Worm (Caenorhabditis elegans) whole organism, L1 larva: Measurements from ENCODE around the gene oma-2.
A peak's percentile ranks its signal among the peaks of the same experiment; 100 is the strongest.

Experiments
- Y116A8C.19 ChIP-seq: sonication (generic microtip); optimal IDR thresholded peaks from 2 replicates; lab custom pipeline; 2016; ENCODE audit warnings: missing compliant biosample characterization, missing genetic modification characterization, borderline replicate concordance
- alr-1 ChIP-seq: fragments of 200-800 bp; sonication (Bioruptor generic); optimal IDR thresholded peaks from 2 replicates; lab custom pipeline; 2018; ENCODE audit warnings: borderline replicate concordance, mild to moderate bottlenecking, missing genetic modification characterization, missing compliant biosample characterization
- blmp-1 ChIP-seq: fragments of 150-350 bp; optimal IDR thresholded peaks from 2 replicates; lab custom pipeline; 2014; ENCODE audit warnings: missing biosample characterization, missing genetic modification characterization
- ceh-8 ChIP-seq: fragments of 200-800 bp; sonication (Bioruptor generic); optimal IDR thresholded peaks from 2 replicates; lab custom pipeline; 2018; ENCODE audit warnings: mild to moderate bottlenecking, missing genetic modification characterization, moderate library complexity, missing compliant biosample characterization
- ceh-90 ChIP-seq: sonication (generic microtip); optimal IDR thresholded peaks from 2 replicates; lab custom pipeline; 2016; ENCODE audit warnings: missing genetic modification characterization, missing compliant biosample characterization
- efl-1 ChIP-seq, 4 experiments: fragments of 150-350 bp; optimal IDR thresholded peaks in 3 of 4; peaks in 1 of 4; 1 replicate in 1 of 4; 2 replicates in 3 of 4; lab custom pipeline; 2014; ENCODE audit warnings: missing biosample characterization in 2 of 4, missing genetic modification characterization in 2 of 4, missing genetic modification reagents in 2 of 4
- efl-3 ChIP-seq: fragments of 200-800 bp; sonication (Bioruptor generic); optimal IDR thresholded peaks from 2 replicates; lab custom pipeline; 2018; ENCODE audit warnings: mild to moderate bottlenecking, missing genetic modification characterization, missing compliant biosample characterization
- elt-3 ChIP-seq, 6 experiments: fragments of 150-350 bp in 1 of 6; sonication (generic microtip); optimal IDR thresholded peaks; 2 replicates each; lab custom pipeline; 2017 to 2018; ENCODE audit warnings: missing biosample characterization in 6 of 6, missing genetic modification characterization in 6 of 6, inconsistent platforms in 1 of 6
- fkh-4 ChIP-seq: sonication (generic microtip); optimal IDR thresholded peaks from 2 replicates; lab custom pipeline; 2016; ENCODE audit warnings: missing compliant biosample characterization, missing genetic modification characterization, borderline replicate concordance
- grh-1 ChIP-seq: fragments of 200-800 bp; sonication (Bioruptor generic); IDR thresholded peaks from 2 replicates; pipeline ENCODE4 v1.3.6; 2022; ENCODE audit warnings: missing genetic modification reagents, missing genetic modification characterization, missing compliant biosample characterization
- hlh-4 ChIP-seq: sonication (generic microtip); optimal IDR thresholded peaks from 2 replicates; lab custom pipeline; 2016; ENCODE audit warnings: mild to moderate bottlenecking, missing genetic modification characterization, missing compliant biosample characterization
- hpl-2 ChIP-seq: fragments of 150-350 bp; optimal IDR thresholded peaks from 2 replicates; lab custom pipeline; 2014; ENCODE audit warnings: missing biosample characterization, missing genetic modification reagents, missing genetic modification characterization
- irx-1 ChIP-seq: sonication (generic microtip); optimal IDR thresholded peaks from 2 replicates; lab custom pipeline; 2016; ENCODE audit warnings: missing genetic modification characterization, missing compliant biosample characterization
- isw-1 ChIP-seq: fragments of 200-800 bp; sonication (Bioruptor generic); IDR thresholded peaks from 2 replicates; pipeline ENCODE4 v1.3.6; 2022; ENCODE audit warnings: missing genetic modification characterization, missing compliant biosample characterization
- jun-1 ChIP-seq: fragments of 150-350 bp; optimal IDR thresholded peaks from 2 replicates; lab custom pipeline; 2014; ENCODE audit warnings: missing biosample characterization, missing genetic modification reagents, missing genetic modification characterization
- lin-13 ChIP-seq: fragments of 150-350 bp; optimal IDR thresholded peaks from 2 replicates; lab custom pipeline; 2014; ENCODE audit warnings: missing biosample characterization, missing genetic modification reagents, missing genetic modification characterization
- lin-14 ChIP-seq: fragments of 200-800 bp; sonication (Bioruptor generic); optimal IDR thresholded peaks from 2 replicates; lab custom pipeline; 2018; ENCODE audit warnings: mild to moderate bottlenecking, missing genetic modification characterization, moderate library complexity, missing compliant biosample characterization
- lin-15B ChIP-seq: fragments of 150-350 bp; sonication (generic microtip); optimal IDR thresholded peaks from 3 replicates; lab custom pipeline; 2014; ENCODE audit warnings: missing biosample characterization, missing genetic modification characterization
- lin-35 ChIP-seq, 2 experiments: fragments of 150-350 bp; optimal IDR thresholded peaks; 2 replicates each; lab custom pipeline; 2014; ENCODE audit warnings: missing biosample characterization in 2 of 2, missing genetic modification characterization in 2 of 2, missing genetic modification reagents in 2 of 2
- lin-39 ChIP-seq: fragments of 150-350 bp; optimal IDR thresholded peaks from 2 replicates; lab custom pipeline; 2014; ENCODE audit warnings: missing biosample characterization, missing genetic modification reagents, missing genetic modification characterization
- lsy-2 ChIP-seq, 2 experiments: fragments of 150-350 bp; optimal IDR thresholded peaks; 2 replicates each; lab custom pipeline; 2014; ENCODE audit warnings: missing biosample characterization in 2 of 2, missing genetic modification characterization in 2 of 2
- mep-1 ChIP-seq: fragments of 150-350 bp; optimal IDR thresholded peaks from 2 replicates; lab custom pipeline; 2014; ENCODE audit warnings: missing biosample characterization, missing genetic modification characterization
- nhr-11 ChIP-seq: fragments of 150-350 bp; optimal IDR thresholded peaks from 2 replicates; lab custom pipeline; 2014; ENCODE audit warnings: missing biosample characterization, missing genetic modification characterization
- nhr-20 ChIP-seq: sonication (generic microtip); optimal IDR thresholded peaks from 2 replicates; lab custom pipeline; 2016; ENCODE audit warnings: mild to moderate bottlenecking, missing genetic modification characterization, missing compliant biosample characterization
- nhr-28 ChIP-seq: fragments of 150-350 bp; optimal IDR thresholded peaks from 2 replicates; lab custom pipeline; 2014; ENCODE audit warnings: missing biosample characterization, missing genetic modification characterization
- nhr-71 ChIP-seq: sonication (generic microtip); optimal IDR thresholded peaks from 2 replicates; lab custom pipeline; 2016; ENCODE audit warnings: mild to moderate bottlenecking, missing genetic modification characterization, moderate library complexity, missing compliant biosample characterization
- nhr-76 ChIP-seq: sonication (generic microtip); optimal IDR thresholded peaks from 2 replicates; lab custom pipeline; 2017; ENCODE audit warnings: missing biosample characterization, missing genetic modification characterization
- nhr-85 ChIP-seq: sonication (generic microtip); peaks from one replicate; lab custom pipeline; 2016; ENCODE audit warnings: missing genetic modification characterization, inconsistent platforms, missing compliant biosample characterization
- snpc-4 ChIP-seq: fragments of 150-350 bp; optimal IDR thresholded peaks from 2 replicates; lab custom pipeline; 2014; ENCODE audit warnings: missing biosample characterization, missing genetic modification characterization
- snu-23 ChIP-seq: sonication (generic microtip); optimal IDR thresholded peaks from 2 replicates; lab custom pipeline; 2016; ENCODE audit warnings: missing genetic modification characterization, missing compliant biosample characterization
- swsn-7 ChIP-seq: sonication (generic microtip); optimal IDR thresholded peaks from 2 replicates; lab custom pipeline; 2016; ENCODE audit warnings: missing genetic modification characterization, missing compliant biosample characterization
- tbx-2 ChIP-seq: sonication (generic microtip); optimal IDR thresholded peaks from 2 replicates; lab custom pipeline; 2016; ENCODE audit warnings: missing genetic modification characterization, missing compliant biosample characterization
- tlp-1 ChIP-seq: fragments of 150-350 bp; optimal IDR thresholded peaks from 2 replicates; lab custom pipeline; 2014; ENCODE audit warnings: missing biosample characterization, missing genetic modification characterization
- unc-98 ChIP-seq: fragments of 200-800 bp; sonication (Bioruptor generic); IDR thresholded peaks from 2 replicates; pipeline ENCODE4 v1.3.6; 2022; ENCODE audit warnings: missing genetic modification characterization, missing compliant biosample characterization
- zag-1 ChIP-seq: fragments of 150-350 bp; optimal IDR thresholded peaks from 2 replicates; lab custom pipeline; 2014; ENCODE audit warnings: missing biosample characterization, missing genetic modification characterization
- ztf-11 ChIP-seq, 2 experiments: sonication (generic microtip); optimal IDR thresholded peaks; 2 replicates each; lab custom pipeline; 2016 to 2017; ENCODE audit warnings: missing genetic modification characterization in 2 of 2, missing biosample characterization in 1 of 2, missing compliant biosample characterization in 1 of 2

oma-2 gene

DNA sequence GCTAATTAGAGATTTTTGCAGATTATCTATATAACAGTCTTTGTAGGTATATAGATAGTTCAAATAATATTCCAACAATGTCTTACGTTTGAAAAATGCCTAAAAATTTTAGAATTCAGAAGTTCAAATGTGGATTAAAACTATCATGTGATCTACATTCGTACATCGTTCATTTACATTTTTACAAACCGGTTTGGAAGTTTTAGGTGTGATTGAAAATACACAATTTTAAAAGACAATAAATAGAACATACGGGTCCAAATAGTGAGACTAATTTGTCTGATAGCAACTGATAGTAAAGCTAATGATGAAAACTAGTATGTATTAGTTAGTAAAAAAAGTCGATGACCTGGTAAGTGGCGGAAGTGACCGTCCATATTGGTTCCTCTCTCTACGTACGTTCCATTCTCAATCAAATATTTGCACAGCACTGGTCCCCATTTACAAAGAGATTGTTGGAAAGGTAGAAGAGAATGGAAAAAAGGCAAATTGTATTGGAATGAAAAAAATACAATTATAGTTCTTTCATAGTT lies 12.2 kb downstream of the oma-2 start:
- TF ChIP-seq fkh-4 (no peak), tbx-2 (tag; lab: Kevin White, UChicago) (no peak), efl-1 (optimal IDR thresholded peaks at IDR 0.05; lab: Kevin White, UChicago) (no peak), efl-1 (GFP tag; optimal IDR thresholded peaks at IDR 0.05 in 1 of 2; lab: Kevin White, UChicago) (peak in 1 of 2 experiments; percentile 90), lin-35 (GFP tag; optimal IDR thresholded peaks at IDR 0.05; lab: Kevin White, UChicago) (peak in 1 of 2 experiments; percentile 12), jun-1 (tag; lab: Kevin White, UChicago) (no peak), nhr-85 (tag; lab: Kevin White, UChicago) (peak; percentile 81), grh-1 (GFP tag; lab: Robert Waterston, UW) (peak; percentile 60), lin-14 (GFP tag; lab: Kevin White, UChicago) (peak; percentile 36), ztf-11 (tag; optimal IDR thresholded peaks at IDR 0.05; lab: Kevin White, UChicago) (no peak), nhr-20 (tag; lab: Kevin White, UChicago) (peak; percentile 2), lin-13 (GFP tag; lab: Kevin White, UChicago) (no peak), alr-1 (tag; lab: Kevin White, UChicago) (no peak), isw-1 (GFP tag; lab: Robert Waterston, UW) (no peak)

DNA sequence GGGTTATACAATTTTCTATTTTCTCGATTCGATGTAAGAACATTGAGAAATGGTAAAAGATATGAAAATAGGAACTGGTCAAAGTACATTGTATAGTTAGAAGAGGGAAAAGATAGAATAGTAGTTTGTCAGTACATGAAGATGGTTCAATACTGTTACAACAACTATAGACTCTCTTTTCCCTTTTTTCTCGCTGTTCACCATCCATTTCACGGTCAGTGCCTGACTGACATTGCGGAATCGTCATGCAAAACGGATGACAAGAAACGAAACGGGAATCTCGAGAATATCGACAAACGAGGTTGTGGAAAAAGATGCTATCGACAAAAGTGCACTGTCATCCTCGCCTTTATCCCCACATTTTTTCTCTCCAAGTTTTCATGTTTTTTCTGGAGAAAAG lies 14.4 kb downstream of the oma-2 start:
- TF ChIP-seq efl-1 (optimal IDR thresholded peaks at IDR 0.05; lab: Kevin White, UChicago) (no peak), efl-1 (GFP tag; optimal IDR thresholded peaks at IDR 0.05 in 1 of 2; lab: Kevin White, UChicago) (peak in 1 of 2 experiments; percentile 41), lin-14 (GFP tag; lab: Kevin White, UChicago) (peak; percentile 62), Y116A8C.19 (tag; lab: Kevin White, UChicago) (no peak), nhr-20 (tag; lab: Kevin White, UChicago) (peak; percentile 35), irx-1 (tag; lab: Kevin White, UChicago) (no peak), blmp-1 (tag; lab: Kevin White, UChicago) (peak; percentile 92), snpc-4 (tag; lab: Kevin White, UChicago) (no peak), snu-23 (GFP tag; lab: Kevin White, UChicago) (peak; percentile 28), zag-1 (no peak), mep-1 (peak; percentile 38), nhr-71 (tag; lab: Kevin White, UChicago) (peak; percentile 15), unc-98 (GFP tag; lab: Robert Waterston, UW) (no peak), elt-3 (tag; optimal IDR thresholded peaks at IDR 0.05; lab: Kevin White, UChicago) (peak in 2 of 6 experiments; percentile 33 to 36), fkh-4 (no peak), lsy-2 (tag; optimal IDR thresholded peaks at IDR 0.05; lab: Kevin White, UChicago) (no peak)
- TF ChIP-seq, all 84 proteins: peak for 8

DNA sequence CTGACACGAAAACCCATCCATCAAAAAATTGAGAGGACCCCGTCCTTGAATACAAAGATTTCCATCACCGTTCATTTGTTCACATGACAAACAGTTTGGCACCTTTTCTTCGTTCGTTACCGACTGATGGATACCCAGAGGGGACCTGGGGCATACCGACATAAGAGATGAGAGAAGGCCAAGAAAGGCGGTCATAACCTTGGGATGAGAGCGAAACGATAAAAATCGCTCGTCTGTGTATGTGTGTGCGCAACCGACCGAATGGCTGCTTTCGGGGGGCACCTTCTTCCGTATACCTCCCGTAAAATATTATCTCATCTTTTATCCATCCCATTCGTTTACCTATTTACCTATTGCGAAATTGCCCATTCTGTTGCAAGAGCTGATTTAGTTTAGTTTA lies 15.7 kb downstream of the oma-2 start:
- TF ChIP-seq ceh-8 (GFP tag; lab: Kevin White, UChicago) (no peak), nhr-11 (no peak), mep-1 (peak; percentile 46), snu-23 (GFP tag; lab: Kevin White, UChicago) (peak; percentile 2), hpl-2 (GFP tag; lab: Kevin White, UChicago) (no peak), isw-1 (GFP tag; lab: Robert Waterston, UW) (no peak), nhr-76 (tag; lab: Kevin White, UChicago) (no peak), hlh-4 (tag; lab: Kevin White, UChicago) (no peak), efl-3 (GFP tag; lab: Kevin White, UChicago) (no peak), grh-1 (GFP tag; lab: Robert Waterston, UW) (0 out of 2 replicates have a peak, but pooled peaks have one; percentile 7), lin-35 (GFP tag; optimal IDR thresholded peaks at IDR 0.05; lab: Kevin White, UChicago) (no peak), swsn-7 (no peak), blmp-1 (tag; lab: Kevin White, UChicago) (peak; percentile 68), lin-39 (no peak), nhr-20 (tag; lab: Kevin White, UChicago) (peak; percentile 10), lin-15B (tag; lab: Kevin White, UChicago) (no peak), efl-1 (optimal IDR thresholded peaks at IDR 0.05; lab: Kevin White, UChicago) (no peak), efl-1 (GFP tag; optimal IDR thresholded peaks at IDR 0.05 in 1 of 2; lab: Kevin White, UChicago) (peak in 1 of 2 experiments; percentile 66), nhr-85 (tag; lab: Kevin White, UChicago) (peak; percentile 84), lin-14 (GFP tag; lab: Kevin White, UChicago) (peak; percentile 61), ceh-90 (tag; lab: Kevin White, UChicago) (no peak), tlp-1 (tag; lab: Kevin White, UChicago) (no peak), nhr-28 (tag; lab: Kevin White, UChicago) (no peak)
